Fruit fly (Drosophila melanogaster) whole organism, adult: Measurements from ENCODE around the gene CG11756.

Experiments
- CG11617 ChIP-seq: fragments of 200-800 bp; sonication (Bioruptor generic); optimal IDR thresholded peaks from 2 replicates; lab custom pipeline; 2017; ENCODE audit warnings: mild to moderate bottlenecking, missing biosample characterization, missing genetic modification reagents, missing genetic modification characterization
- CG14711 ChIP-seq: fragments of 200-800 bp; sonication (Bioruptor generic); optimal IDR thresholded peaks from 2 replicates; lab custom pipeline; 2018; ENCODE audit warnings: missing biosample characterization, mild to moderate bottlenecking, missing genetic modification characterization, moderate library complexity
- CG1620 ChIP-seq: fragments of 200-800 bp; sonication (Bioruptor generic); optimal IDR thresholded peaks from 2 replicates; lab custom pipeline; 2016; ENCODE audit warnings: missing biosample characterization, missing genetic modification characterization
- CG5204 ChIP-seq: fragments of 200-800 bp; sonication (Bioruptor generic); optimal IDR thresholded peaks from 2 replicates; lab custom pipeline; 2016; ENCODE audit warnings: missing biosample characterization, missing genetic modification characterization
- CG7045 ChIP-seq: fragments of 200-800 bp; sonication (Bioruptor generic); optimal IDR thresholded peaks from 2 replicates; lab custom pipeline; 2017; ENCODE audit warnings: missing biosample characterization, mild to moderate bottlenecking, missing genetic modification characterization
- CG7101 ChIP-seq: fragments of 200-800 bp; sonication (Bioruptor generic); optimal IDR thresholded peaks from 2 replicates; lab custom pipeline; 2018; ENCODE audit warnings: missing biosample characterization, mild to moderate bottlenecking, missing genetic modification characterization, moderate library complexity
- bab1 ChIP-seq: fragments of 200-800 bp; sonication (Bioruptor generic); optimal IDR thresholded peaks from 3 replicates; lab custom pipeline; 2019; ENCODE audit warnings: missing biosample characterization, mild to moderate bottlenecking, missing genetic modification characterization, moderate library complexity
- cic ChIP-seq: fragments of 200-800 bp; sonication (Bioruptor generic); optimal IDR thresholded peaks from 2 replicates; lab custom pipeline; 2017; ENCODE audit warnings: missing biosample characterization, mild to moderate bottlenecking, missing genetic modification characterization, moderate library complexity
- cnc ChIP-seq, 2 experiments: fragments of >200 bp; optimal IDR thresholded peaks; 2 replicates each; lab custom pipeline; 2017
- kay ChIP-seq: fragments of 200-800 bp; sonication (Bioruptor generic); peaks from one replicate; lab custom pipeline; 2016; ENCODE audit warnings: missing biosample characterization, missing genetic modification characterization, borderline replicate concordance
- ovo ChIP-seq: fragments of 200-800 bp; sonication (Bioruptor generic); optimal IDR thresholded peaks from 2 replicates; lab custom pipeline; 2016; ENCODE audit warnings: missing biosample characterization, missing genetic modification characterization
- tj ChIP-seq: fragments of 200-800 bp; sonication (Bioruptor generic); optimal IDR thresholded peaks from 3 replicates; lab custom pipeline; 2017; ENCODE audit warnings: missing biosample characterization, mild to moderate bottlenecking, missing genetic modification characterization, moderate library complexity
- toe ChIP-seq: fragments of 200-800 bp; sonication (Bioruptor generic); optimal IDR thresholded peaks from 2 replicates; lab custom pipeline; 2016; ENCODE audit warnings: missing biosample characterization, missing genetic modification characterization

DNA sequence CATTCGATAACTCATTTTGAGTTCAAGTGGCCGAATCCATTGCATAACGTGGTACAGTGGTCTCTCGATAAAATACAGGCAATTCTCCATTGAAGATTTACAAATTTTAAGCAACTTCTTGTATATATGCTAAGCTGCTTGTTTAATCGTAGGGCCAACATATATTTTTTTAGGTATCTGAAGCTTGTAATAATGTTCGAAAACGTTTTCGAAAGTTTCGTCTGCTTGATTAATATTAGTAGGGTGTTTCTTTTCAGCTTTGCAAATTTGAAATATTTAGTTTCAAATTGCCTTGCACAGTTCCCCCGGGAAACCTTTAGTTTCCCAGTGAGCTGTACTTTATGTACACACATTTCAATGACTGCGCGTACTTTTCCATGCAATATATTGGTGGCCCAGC is 31.8 kb downstream of the CG11756 start:
- TF ChIP-seq CG14711, result no peak
- TF ChIP-seq CG11617 (GFP tag; lab: Kevin White, UChicago), result no peak
- no peak for TF ChIP-seq CG5204 (GFP tag; lab: Kevin White, UChicago)
- no peak for TF ChIP-seq toe (GFP tag; lab: Kevin White, UChicago)
- no peak for TF ChIP-seq cic (GFP tag; lab: Kevin White, UChicago)
- no peak for TF ChIP-seq cnc (optimal IDR thresholded peaks at IDR 0.05; lab: Kevin White, UChicago)
- no peak for TF ChIP-seq tj (GFP tag; lab: Kevin White, UChicago)
- no peak for TF ChIP-seq ovo (GFP tag; lab: Kevin White, UChicago)
- no peak for TF ChIP-seq CG1620 (GFP tag; lab: Kevin White, UChicago)
- TF ChIP-seq CG7101 (tag; lab: Kevin White, UChicago), result peak; percentile 10
- TF ChIP-seq bab1 (GFP tag; lab: Kevin White, UChicago), result no peak
- TF ChIP-seq CG7045 (GFP tag; lab: Kevin White, UChicago), result no peak
- TF ChIP-seq kay (GFP tag; lab: Kevin White, UChicago), result no peak
